Worm (Caenorhabditis elegans) whole organism, early embryonic: ENCODE data around the gene nspg-8.

Source experiments
- ceh-36 ChIP-seq: sonication (generic microtip); optimal IDR thresholded peaks from 2 replicates; lab custom pipeline; 2016; ENCODE audit warnings: missing genetic modification characterization, inconsistent platforms, missing compliant biosample characterization
- flt-1 ChIP-seq: fragments of 200-800 bp; sonication (Bioruptor generic); IDR thresholded peaks from 2 replicates; pipeline ENCODE4 v1.3.6; 2022; ENCODE audit warnings: missing genetic modification characterization, missing compliant biosample characterization

ce11 chrIII:1230672-1231071 lies 48.8 kb downstream of the nspg-8 start:
- TF ChIP-seq flt-1 (GFP tag; lab: Robert Waterston, UW) (no peak), ceh-36 (tag; lab: Kevin White, UChicago) (no peak)
